Worm (Caenorhabditis elegans): Measurements from ENCODE around the gene C03B1.13.
A peak's percentile ranks its signal among the peaks of the same experiment; 100 is the strongest.

Gene C03B1.13

ce11 chrX:6318803-6319202, 19.0 kb downstream of the C03B1.13 start:
- TF ChIP-seq mdl-1 (tag; optimal IDR thresholded peaks at IDR 0.05) (no peak), nhr-90 (tag; optimal IDR thresholded peaks at IDR 0.05; ENCODE audit: poor library complexity) (no peak), nhr-85 (tag) (peak; percentile 84), mep-1 (tag; optimal IDR thresholded peaks at IDR 0.05) (peak; percentile 6), lin-39 (tag; optimal IDR thresholded peaks at IDR 0.05) (no peak), pag-3 (tag; optimal IDR thresholded peaks at IDR 0.05; ENCODE audit: borderline replicate concordance, insufficient read depth) (no peak), tbx-2 (tag; optimal IDR thresholded peaks at IDR 0.05) (peak; percentile 1), tlp-1 (tag; optimal IDR thresholded peaks at IDR 0.05) (no peak), grh-1 (GFP tag; IDR thresholded peaks at IDR 0.05) (0 out of 2 replicates have a peak, but pooled peaks have one; percentile 12), egl-27 (tag; optimal IDR thresholded peaks at IDR 0.05) (no peak), irx-1 (tag; optimal IDR thresholded peaks at IDR 0.05) (no peak), lin-14 (GFP tag; optimal IDR thresholded peaks at IDR 0.05) (peak; percentile 31)

ce11 chrX:6311391-6311790, 26.5 kb downstream of the C03B1.13 start, which contains the start of gene npr-38:
TSS of gene npr-38 (plus strand) at chrX:6311691.
- TF ChIP-seq lin-13 (GFP tag; optimal IDR thresholded peaks at IDR 0.05), result no peak

DNA sequence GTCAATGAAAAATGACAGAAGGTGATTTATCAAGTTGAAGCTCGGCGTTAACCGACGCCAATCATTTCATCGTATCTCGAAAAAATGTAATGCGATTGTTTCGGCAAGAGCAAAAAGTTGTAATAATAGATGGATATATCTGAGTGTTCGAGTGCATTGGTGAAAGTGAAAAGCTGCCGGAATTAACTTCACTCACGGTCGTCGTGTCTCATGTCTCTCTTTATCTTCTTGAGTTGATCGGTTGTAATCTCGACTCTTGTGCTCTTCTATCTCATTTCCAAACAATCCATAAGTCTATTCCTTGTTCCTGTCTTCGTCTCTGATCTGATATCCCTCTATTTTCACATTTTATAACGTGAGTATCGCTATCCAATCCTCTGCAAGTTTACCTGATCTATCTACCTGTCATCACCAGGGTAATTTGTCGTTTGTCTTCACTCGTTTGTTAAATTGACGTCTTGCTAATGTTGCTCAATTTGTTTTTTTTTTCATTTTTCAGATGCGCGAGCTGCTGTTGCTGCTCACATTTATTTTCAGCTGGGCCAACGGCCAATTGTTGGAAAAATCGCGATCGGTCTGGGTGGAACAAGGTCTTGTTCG, 38.1 kb downstream of the C03B1.13 start, which contains the start of gene cest-16:
Gene cest-16 (plus strand): TSS at position 302 of the 600 bp plus-strand sequence.
- TF ChIP-seq rnt-1 (tag; optimal IDR thresholded peaks at IDR 0.05), result peak; percentile 24
- peak; percentile 40 for TF ChIP-seq lin-14 (GFP tag; optimal IDR thresholded peaks at IDR 0.05)
- no peak for TF ChIP-seq efl-1 (optimal IDR thresholded peaks at IDR 0.05)
- peak in 1 of 2 experiments; percentile 53 for TF ChIP-seq efl-1 (GFP tag; optimal IDR thresholded peaks at IDR 0.05 in 1 of 2)
- no peak for TF ChIP-seq snu-23 (GFP tag; optimal IDR thresholded peaks at IDR 0.05)

ce11 chrX:6296402-6296844, 41.4 kb downstream of the C03B1.13 start:
- TF ChIP-seq nhr-20 (tag; optimal IDR thresholded peaks at IDR 0.05) (peak; percentile 99), zag-1 (tag; optimal IDR thresholded peaks at IDR 0.05) (peak; percentile 66), xbp-1 (tag; optimal IDR thresholded peaks at IDR 0.05) (peak; percentile 99), pqm-1 (tag; optimal IDR thresholded peaks at IDR 0.05) (peak; percentile 98), lir-3 (tag; optimal IDR thresholded peaks at IDR 0.05; ENCODE audit: poor library complexity) (peak; percentile 92), fkh-10 (GFP tag; optimal IDR thresholded peaks at IDR 0.05) (peak; percentile 100), snpc-4 (tag; optimal IDR thresholded peaks at IDR 0.05) (peak; percentile 85), elt-3 (tag; optimal IDR thresholded peaks at IDR 0.05) (peak; percentile 58 to 100 (median 96)), nhr-84 (tag; optimal IDR thresholded peaks at IDR 0.05) (peak; percentile 52), dpl-1 (GFP tag; optimal IDR thresholded peaks at IDR 0.05) (peak; percentile 54 to 71 (median 55)), ceh-90 (tag; optimal IDR thresholded peaks at IDR 0.05) (peak; percentile 55), hpl-2 (GFP tag; optimal IDR thresholded peaks at IDR 0.05) (peak; percentile 98), fkh-4 (tag; optimal IDR thresholded peaks at IDR 0.05; ENCODE audit: borderline replicate concordance) (peak; percentile 92), ces-1 (GFP tag; optimal IDR thresholded peaks at IDR 0.05) (peak; percentile 96), C04F5.9 (tag; optimal IDR thresholded peaks at IDR 0.05) (peak; percentile 92), aha-1 (tag; optimal IDR thresholded peaks at IDR 0.05) (peak; percentile 53), nhr-77 (tag; optimal IDR thresholded peaks at IDR 0.05) (peak; percentile 99), lin-39 (tag; optimal IDR thresholded peaks at IDR 0.05) (peak; percentile 99), ztf-11 (tag; optimal IDR thresholded peaks at IDR 0.05) (peak; percentile 84 to 98), mep-1 (tag; optimal IDR thresholded peaks at IDR 0.05) (peak; percentile 99), vab-15 (tag; optimal IDR thresholded peaks at IDR 0.05) (peak; percentile 81), nhr-28 (tag; optimal IDR thresholded peaks at IDR 0.05) (peak; percentile 62), mdl-1 (tag; optimal IDR thresholded peaks at IDR 0.05) (peak; percentile 64 to 96), unc-30 (tag; optimal IDR thresholded peaks at IDR 0.05) (peak; percentile 96), nhr-11 (tag; optimal IDR thresholded peaks at IDR 0.05) (peak; percentile 99), sup-37 (GFP tag; optimal IDR thresholded peaks at IDR 0.05) (peak; percentile 97), jun-1 (tag; optimal IDR thresholded peaks at IDR 0.05) (peak; percentile 100), swsn-7 (tag; optimal IDR thresholded peaks at IDR 0.05) (peak; percentile 99), hlh-17 (GFP tag; optimal IDR thresholded peaks at IDR 0.05; ENCODE audit: borderline replicate concordance) (peak; percentile 7), mab-9 (GFP tag; IDR thresholded peaks at IDR 0.05) (peak; percentile 98), nhr-85 (tag) (peak; percentile 99), dsc-1 (tag; optimal IDR thresholded peaks at IDR 0.05) (peak; percentile 100), ceh-88 (GFP tag; IDR thresholded peaks at IDR 0.05) (peak; percentile 98)

All from whole organism, L1 larva.